Fruit fly (Drosophila melanogaster) Kc167 (cell line): ENCODE measurements around the gene CG8132.

ENCODE experiments used
- Myc ChIP-seq: fragments of >200 bp; optimal IDR thresholded peaks from 2 replicates; lab custom pipeline; 2017; ENCODE audit warnings: missing external identifiers
- Sin3A ChIP-seq: fragments of >200 bp; optimal IDR thresholded peaks from 2 replicates; lab custom pipeline; 2018; ENCODE audit warnings: missing external identifiers
- h ChIP-seq: fragments of >200 bp; optimal IDR thresholded peaks from 3 replicates; lab custom pipeline; 2018; ENCODE audit warnings: missing external identifiers
- insv ChIP-seq: fragments of >200 bp; optimal IDR thresholded peaks from 3 replicates; lab custom pipeline; 2018; ENCODE audit warnings: missing external identifiers
- psq ChIP-seq: fragments of >200 bp; optimal IDR thresholded peaks from 2 replicates; lab custom pipeline; 2017; ENCODE audit warnings: missing external identifiers
- ttk ChIP-seq: sonication (Bioruptor generic); optimal IDR thresholded peaks from 2 replicates; lab custom pipeline; 2017; ENCODE audit warnings: missing external identifiers

Gene CG8132

DNA sequence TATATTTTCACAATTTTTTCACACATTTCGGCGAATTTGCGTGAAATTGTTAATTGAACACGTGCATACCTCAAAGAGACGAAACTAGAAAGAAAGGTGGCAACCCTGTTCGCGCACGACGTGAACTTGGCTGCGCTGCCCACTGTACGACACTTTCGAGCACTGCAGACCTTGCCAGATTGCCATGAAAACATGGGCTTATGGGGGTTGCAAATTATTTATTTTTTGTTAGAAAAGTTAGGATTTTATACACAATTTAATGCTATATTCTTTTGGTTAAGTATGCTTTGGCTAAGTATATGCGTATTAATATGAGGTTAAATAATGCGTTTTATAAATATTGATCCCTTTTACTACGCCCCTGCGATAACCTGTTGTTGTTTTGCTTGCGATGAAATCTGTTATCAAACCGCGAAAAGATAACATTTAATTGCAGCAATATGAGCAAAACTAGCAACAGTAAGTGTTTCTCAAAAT, at the start of gene CG8132, which contains the start of gene RpL34b:
TSS of gene CG8132 (plus strand) at position 369 of the 477 bp plus-strand sequence.
TSS of gene RpL34b (minus strand) at position 100 of the 477 bp plus-strand sequence.
- TF ChIP-seq Sin3A (lab: Kevin White, UChicago), result no peak
- TF ChIP-seq psq, result no peak
- TF ChIP-seq h (lab: Kevin White, UChicago), result no peak
- TF ChIP-seq insv, result no peak
- no peak for TF ChIP-seq Myc (lab: Kevin White, UChicago)
- no peak for TF ChIP-seq ttk (lab: Kevin White, UChicago)

DNA sequence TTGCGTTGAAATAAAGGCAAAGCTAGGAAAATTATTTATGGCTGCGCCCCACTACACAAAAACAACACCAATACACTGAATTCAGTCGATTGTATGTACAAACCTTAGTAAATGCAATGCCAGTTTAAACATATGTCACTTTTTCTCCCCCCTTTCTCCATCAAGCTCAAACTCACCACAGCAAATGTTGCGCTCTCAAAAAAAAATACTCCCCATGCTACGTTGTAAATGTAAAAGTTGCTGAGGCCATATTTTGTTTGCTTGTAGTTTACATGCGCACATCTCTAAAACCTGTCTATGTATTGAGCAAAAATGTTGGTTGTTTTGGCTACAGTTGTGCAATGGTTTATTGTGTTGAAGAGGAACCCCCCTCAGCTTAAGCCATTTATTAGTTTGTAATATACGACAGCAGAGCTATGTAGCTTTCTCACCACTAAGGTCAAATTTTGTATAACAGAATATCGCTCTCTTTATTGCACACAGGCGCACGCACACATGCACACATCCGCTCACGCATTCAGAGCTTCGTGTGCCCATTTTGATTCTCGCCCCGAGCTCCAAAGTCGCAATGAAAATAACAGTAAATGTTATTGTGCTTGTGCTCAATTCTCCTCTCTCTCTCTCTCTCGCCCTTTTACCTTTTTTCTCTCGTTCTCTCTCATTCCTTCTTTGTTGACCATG, 48.6 kb upstream of the CG8132 start:
- TF ChIP-seq Myc (lab: Kevin White, UChicago) (no peak), psq (no peak), insv (no peak), ttk (lab: Kevin White, UChicago) (no peak), h (lab: Kevin White, UChicago) (no peak), Sin3A (lab: Kevin White, UChicago) (no peak)

- no peak for TF ChIP-seq ttk (lab: Kevin White, UChicago)
- TF ChIP-seq h (lab: Kevin White, UChicago), result no peak
- TF ChIP-seq insv, result no peak
- no peak for TF ChIP-seq psq
Observed at dm6 chr3R:9353276-9353652, 48.0 kb upstream of the CG8132 start.

dm6 chr3R:9355195-9355594, 46.1 kb upstream of the CG8132 start, which contains the start of gene CG43675:
CG43675 (plus strand) TSS chr3R:9355495.
- no peak for TF ChIP-seq h (lab: Kevin White, UChicago)
- TF ChIP-seq insv, result no peak
- no peak for TF ChIP-seq ttk (lab: Kevin White, UChicago)
- no peak for TF ChIP-seq Sin3A (lab: Kevin White, UChicago)
- TF ChIP-seq Myc (lab: Kevin White, UChicago), result no peak
- TF ChIP-seq psq, result no peak

dm6 chr3R:9359393-9359792, 41.9 kb upstream of the CG8132 start:
- TF ChIP-seq h (lab: Kevin White, UChicago) (no peak), Sin3A (lab: Kevin White, UChicago) (no peak), insv (no peak), ttk (lab: Kevin White, UChicago) (no peak), psq (no peak), Myc (lab: Kevin White, UChicago) (no peak)

- TF ChIP-seq Myc (lab: Kevin White, UChicago) (no peak), ttk (lab: Kevin White, UChicago) (no peak), Sin3A (lab: Kevin White, UChicago) (no peak), psq (no peak), insv (no peak), h (lab: Kevin White, UChicago) (no peak)
Observed at dm6 chr3R:9363066-9363719, 38.1 kb upstream of the CG8132 start, which contains the start of gene CG18473. CG18473 (plus strand) TSS chr3R:9363305.

- TF ChIP-seq h (lab: Kevin White, UChicago) (no peak), Sin3A (lab: Kevin White, UChicago) (no peak), insv (no peak), ttk (lab: Kevin White, UChicago) (no peak), psq (no peak), Myc (lab: Kevin White, UChicago) (no peak)
Observed at dm6 chr3R:9365121-9365520, 36.2 kb upstream of the CG8132 start, which contains the start of gene Srr. Srr (plus strand) TSS chr3R:9365398.

dm6 chr3R:9365893-9366500, 35.3 kb upstream of the CG8132 start:
- TF ChIP-seq ttk (lab: Kevin White, UChicago) (no peak), h (lab: Kevin White, UChicago) (no peak), Myc (lab: Kevin White, UChicago) (no peak), Sin3A (lab: Kevin White, UChicago) (no peak), psq (no peak), insv (no peak)

- TF ChIP-seq h (lab: Kevin White, UChicago), result no peak
- TF ChIP-seq ttk (lab: Kevin White, UChicago), result no peak
- no peak for TF ChIP-seq Sin3A (lab: Kevin White, UChicago)
- no peak for TF ChIP-seq insv
- no peak for TF ChIP-seq Myc (lab: Kevin White, UChicago)
- TF ChIP-seq psq, result no peak
Observed at dm6 chr3R:9370413-9370812, 30.9 kb upstream of the CG8132 start.

dm6 chr3R:9376789-9377188, 24.5 kb upstream of the CG8132 start:
- TF ChIP-seq h (lab: Kevin White, UChicago) (no peak), Sin3A (lab: Kevin White, UChicago) (no peak), ttk (lab: Kevin White, UChicago) (no peak), Myc (lab: Kevin White, UChicago) (no peak), psq (no peak), insv (no peak)

DNA sequence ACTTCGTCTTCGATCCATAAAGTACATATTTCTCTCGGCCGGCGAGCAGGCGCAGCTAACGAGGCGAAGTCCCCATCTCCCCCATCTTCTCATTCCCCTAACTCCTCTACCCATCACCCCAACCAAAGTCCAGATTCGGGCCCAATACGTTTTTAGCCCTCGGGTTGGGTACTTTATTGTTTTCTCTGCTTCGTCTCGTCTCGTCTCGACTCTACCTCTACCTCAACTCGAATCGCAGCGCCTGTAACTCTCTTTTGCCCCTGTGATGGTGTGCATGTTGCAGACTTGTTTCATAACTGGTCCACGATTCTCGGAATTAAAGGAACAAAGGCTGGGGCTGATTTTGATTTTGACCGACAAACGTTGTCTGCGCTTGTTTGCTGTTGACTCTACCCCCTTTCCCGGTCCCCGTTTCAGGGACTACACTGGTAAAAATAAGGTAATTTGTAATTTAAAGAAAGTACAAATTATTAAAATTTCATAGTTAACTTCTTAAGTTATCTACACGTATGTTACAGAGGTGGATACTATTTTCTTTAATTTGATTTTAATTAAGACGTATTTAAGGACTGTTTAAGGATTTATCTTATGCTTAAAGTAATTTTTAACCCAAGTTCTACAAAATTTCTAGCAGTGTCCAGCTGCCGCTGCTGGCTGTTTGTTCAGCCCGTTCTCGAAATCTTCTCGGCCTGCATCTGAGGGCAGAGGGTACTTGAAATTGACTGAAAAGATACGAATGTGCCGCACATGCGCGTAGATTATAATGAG, 22.5 kb upstream of the CG8132 start:
- no peak for TF ChIP-seq insv
- TF ChIP-seq Myc (lab: Kevin White, UChicago), result no peak
- no peak for TF ChIP-seq h (lab: Kevin White, UChicago)
- no peak for TF ChIP-seq ttk (lab: Kevin White, UChicago)
- no peak for TF ChIP-seq psq
- no peak for TF ChIP-seq Sin3A (lab: Kevin White, UChicago)
